Worm (Caenorhabditis elegans) whole organism, L3 larva: ENCODE results near the gene pqn-74.

Source experiments
- aly-2 ChIP-seq: fragments of 150-350 bp; optimal IDR thresholded peaks from 2 replicates; lab custom pipeline; 2014; ENCODE audit warnings: missing biosample characterization, missing genetic modification characterization
- ama-1 ChIP-seq: fragments of 150-350 bp; optimal IDR thresholded peaks from 2 replicates; lab custom pipeline; 2018
- ceh-16 ChIP-seq: sonication (generic microtip); optimal IDR thresholded peaks from 2 replicates; lab custom pipeline; 2017; ENCODE audit warnings: missing biosample characterization, missing genetic modification characterization
- ceh-82 ChIP-seq: fragments of 150-350 bp; optimal IDR thresholded peaks from 2 replicates; lab custom pipeline; 2014; ENCODE audit warnings: missing biosample characterization, missing genetic modification characterization
- elt-1 ChIP-seq: fragments of 150-350 bp; optimal IDR thresholded peaks from 2 replicates; lab custom pipeline; 2014; ENCODE audit warnings: missing biosample characterization, missing genetic modification characterization
- fkh-10 ChIP-seq: sonication (generic microtip); optimal IDR thresholded peaks from 2 replicates; lab custom pipeline; 2017; ENCODE audit warnings: missing biosample characterization, missing genetic modification reagents, missing genetic modification characterization
- snpc-4 ChIP-seq: fragments of 150-350 bp; optimal IDR thresholded peaks from 2 replicates; lab custom pipeline; 2014; ENCODE audit warnings: missing biosample characterization, missing genetic modification characterization
- unc-39 ChIP-seq: sonication (generic microtip); optimal IDR thresholded peaks from 4 replicates; lab custom pipeline; 2017; ENCODE audit warnings: missing biosample characterization, missing genetic modification characterization

DNA sequence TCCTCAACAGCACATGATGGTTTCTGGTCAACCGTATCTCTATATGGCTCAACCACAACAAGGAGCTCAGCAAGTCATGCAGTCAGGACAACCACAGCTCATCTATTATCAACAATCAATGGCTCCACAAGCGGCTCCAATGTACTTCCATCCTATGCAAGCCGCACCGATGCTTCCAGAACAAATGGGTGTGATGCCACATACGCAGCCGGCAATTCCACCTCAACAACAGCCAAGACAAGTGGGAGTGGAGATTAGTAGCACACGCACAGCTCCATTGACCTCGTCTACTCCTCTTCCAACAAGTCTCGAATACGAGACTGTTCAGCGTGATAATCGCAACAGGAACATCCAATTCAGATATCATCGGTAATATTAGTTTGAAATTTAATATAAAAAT is 22.8 kb upstream of the pqn-74 start:
- TF ChIP-seq ama-1 (lab: Kevin White, UChicago), result no peak
- TF ChIP-seq fkh-10 (GFP tag; lab: Kevin White, UChicago), result no peak
- no peak for TF ChIP-seq aly-2 (tag; lab: Kevin White, UChicago)
- no peak for TF ChIP-seq unc-39 (tag; lab: Kevin White, UChicago)
- TF ChIP-seq ceh-16 (tag; lab: Kevin White, UChicago), result no peak
- no peak for TF ChIP-seq snpc-4 (tag; lab: Kevin White, UChicago)
- TF ChIP-seq ceh-82, result no peak
- TF ChIP-seq elt-1 (tag; lab: Kevin White, UChicago), result no peak
